Fruit fly (Drosophila melanogaster): ENCODE results near the gene Cmpk.

Cmpk gene

DNA sequence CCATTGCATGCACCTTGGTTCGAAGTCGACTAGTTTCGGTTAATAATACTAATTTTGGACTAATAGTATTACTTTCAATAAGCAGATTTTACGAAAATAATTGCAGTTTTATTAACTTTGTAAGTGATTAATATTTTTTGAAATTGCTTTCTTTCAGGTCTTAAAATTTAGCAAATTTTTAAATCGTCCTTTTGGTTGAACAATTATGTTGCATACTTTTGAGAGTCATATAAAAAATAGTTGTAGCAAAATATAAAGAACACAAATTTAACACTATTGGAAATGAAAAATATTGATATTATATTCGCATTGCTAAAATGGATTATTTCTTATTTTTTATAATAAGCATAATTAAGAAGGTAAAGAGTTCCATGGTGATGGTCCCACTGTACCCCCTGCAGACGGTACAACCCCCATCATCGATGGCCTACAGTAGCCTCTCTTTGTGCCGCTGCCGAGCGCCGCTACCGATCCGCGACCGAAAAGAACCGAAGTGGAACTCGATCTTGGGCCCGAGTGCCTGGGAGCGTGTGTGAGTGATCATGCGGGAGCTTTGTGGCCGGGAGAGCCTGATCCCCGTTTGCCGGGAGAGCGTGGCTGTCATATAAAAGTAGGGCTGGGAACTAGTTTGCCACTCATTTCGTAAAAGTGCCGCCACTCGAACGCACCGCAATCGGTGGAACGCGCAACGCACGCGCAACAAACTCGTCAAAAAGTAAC, 33.9 kb downstream of the Cmpk start:
- TF ChIP-seq CG4424 (GFP tag; optimal IDR thresholded peaks at IDR 0.05), result peak; percentile 97
- no peak for TF ChIP-seq pfk (GFP tag; optimal IDR thresholded peaks at IDR 0.05)
- peak; percentile 87 for TF ChIP-seq CG12236 (GFP tag; optimal IDR thresholded peaks at IDR 0.05)
- peak; percentile 94 for TF ChIP-seq gcm (GFP tag; optimal IDR thresholded peaks at IDR 0.05)
- TF ChIP-seq CG2202 (tag; optimal IDR thresholded peaks at IDR 0.05), result peak; percentile 86
- TF ChIP-seq wek (GFP tag; optimal IDR thresholded peaks at IDR 0.05), result no peak
- TF ChIP-seq CG12659 (GFP tag; optimal IDR thresholded peaks at IDR 0.05), result peak; percentile 97
- no peak for TF ChIP-seq pita (GFP tag; optimal IDR thresholded peaks at IDR 0.05)
- TF ChIP-seq maf-S (GFP tag; optimal IDR thresholded peaks at IDR 0.05), result peak; percentile 80
- peak; percentile 81 for TF ChIP-seq Lhr (GFP tag; optimal IDR thresholded peaks at IDR 0.05)
- TF ChIP-seq schlank (tag; optimal IDR thresholded peaks at IDR 0.05), result peak; percentile 31
- TF ChIP-seq Nf-YB (GFP tag; optimal IDR thresholded peaks at IDR 0.05), result peak; percentile 85
- peak; percentile 53 for TF ChIP-seq CG10565 (GFP tag; optimal IDR thresholded peaks at IDR 0.05)
- TF ChIP-seq cg (GFP tag; optimal IDR thresholded peaks at IDR 0.05), result peak; percentile 53
- peak; percentile 88 for TF ChIP-seq CG8359 (GFP tag; optimal IDR thresholded peaks at IDR 0.05; ENCODE audit: borderline replicate concordance)
- TF ChIP-seq lab (GFP tag; optimal IDR thresholded peaks at IDR 0.05), result peak; percentile 88
- TF ChIP-seq ara (GFP tag; IDR thresholded peaks at IDR 0.05), result peak; percentile 83
- peak; percentile 99 for TF ChIP-seq CG9727 (GFP tag; optimal IDR thresholded peaks at IDR 0.05)
- peak; percentile 53 for TF ChIP-seq vfl (GFP tag; optimal IDR thresholded peaks at IDR 0.05)
- peak; percentile 68; the same call in 1 of the 2 replicates for TF ChIP-seq stc (GFP tag; IDR thresholded peaks at IDR 0.05)
- no peak; the same call in 1 of the 2 replicates for TF ChIP-seq CG11696 (GFP tag; IDR thresholded peaks at IDR 0.05)
- TF ChIP-seq C15 (GFP tag; IDR thresholded peaks at IDR 0.05), result 0 out of 3 replicates have a peak, but pooled peaks have one; percentile 47
- TF ChIP-seq CG13123 (GFP tag; optimal IDR thresholded peaks at IDR 0.05), result peak; percentile 82
- TF ChIP-seq jing (GFP tag; optimal IDR thresholded peaks at IDR 0.05), result peak; percentile 57
- peak; percentile 89 for TF ChIP-seq ATbp (GFP tag; optimal IDR thresholded peaks at IDR 0.05)
- no peak for TF ChIP-seq lov (optimal IDR thresholded peaks at IDR 0.05)
- 0 out of 3 replicates have a peak, but pooled peaks have one; percentile 38 for TF ChIP-seq lov (GFP tag; IDR thresholded peaks at IDR 0.05)
- TF ChIP-seq CG3281 (GFP tag; optimal IDR thresholded peaks at IDR 0.05), result peak; percentile 93
- peak; percentile 92 for TF ChIP-seq CG17385 (GFP tag; optimal IDR thresholded peaks at IDR 0.05)
- peak; percentile 88 for TF ChIP-seq HHEX (GFP tag; optimal IDR thresholded peaks at IDR 0.05)
- TF ChIP-seq br (optimal IDR thresholded peaks at IDR 0.05), result no peak
- no peak for TF ChIP-seq sr (GFP tag; IDR thresholded peaks at IDR 0.05)
- peak; percentile 78 for TF ChIP-seq cwo (GFP tag; optimal IDR thresholded peaks at IDR 0.05)
- TF ChIP-seq CG10209 (GFP tag; optimal IDR thresholded peaks at IDR 0.05), result peak; percentile 97
- peak; percentile 63; the same call in 1 of the 2 replicates for TF ChIP-seq E2f2 (GFP tag; IDR thresholded peaks at IDR 0.05)
- peak; percentile 84 for TF ChIP-seq scrt (GFP tag; optimal IDR thresholded peaks at IDR 0.05)
- peak; percentile 84 for TF ChIP-seq Hand (GFP tag; optimal IDR thresholded peaks at IDR 0.05)
- peak; percentile 3; the same call in 1 of the 2 replicates for TF ChIP-seq CkIIα-i1 (GFP tag; IDR thresholded peaks at IDR 0.05)
- TF ChIP-seq p53 (GFP tag; optimal IDR thresholded peaks at IDR 0.05), result peak; percentile 52
- no peak for TF ChIP-seq Dfd (GFP tag; optimal IDR thresholded peaks at IDR 0.05)
- TF ChIP-seq gfzf (GFP tag; optimal IDR thresholded peaks at IDR 0.05), result no peak
- peak; percentile 93 for TF ChIP-seq CG10462 (GFP tag; optimal IDR thresholded peaks at IDR 0.05)
- TF ChIP-seq slp2 (GFP tag; optimal IDR thresholded peaks at IDR 0.05), result peak; percentile 75
- peak; percentile 90 for TF ChIP-seq esg (GFP tag; conservative IDR thresholded peaks at IDR 0.05)
- TF ChIP-seq Dbx (GFP tag; IDR thresholded peaks at IDR 0.05), result peak; percentile 55; the same call in 1 of the 3 replicates
- TF ChIP-seq H2.0 (GFP tag; IDR thresholded peaks at IDR 0.05), result peak; percentile 81
- peak; percentile 29; the same call in 1 of the 2 replicates for TF ChIP-seq aop (GFP tag; IDR thresholded peaks at IDR 0.05)
- peak; percentile 64 for TF ChIP-seq repo (GFP tag; optimal IDR thresholded peaks at IDR 0.05)
- no peak for TF ChIP-seq CG1832 (GFP tag; optimal IDR thresholded peaks at IDR 0.05)

Measured in whole organism, embryonic.